Worm (Caenorhabditis elegans) whole organism, L2 larva: ENCODE data around the gene nas-10.
A peak's percentile ranks its signal among the peaks of the same experiment; 100 is the strongest.

Experiments used
- C34F6.9 ChIP-seq: fragments of 150-350 bp; optimal IDR thresholded peaks from 2 replicates; lab custom pipeline; 2014; ENCODE audit warnings: missing biosample characterization, missing genetic modification characterization
- F13H6.1 ChIP-seq: sonication (generic microtip); optimal IDR thresholded peaks from 2 replicates; lab custom pipeline; 2016; ENCODE audit warnings: missing genetic modification characterization, missing compliant biosample characterization
- R02D3.7 ChIP-seq: fragments of 150-350 bp; optimal IDR thresholded peaks from 2 replicates; lab custom pipeline; 2014; ENCODE audit warnings: missing biosample characterization, missing genetic modification characterization
- Y55F3AM.14 ChIP-seq: fragments of 200-800 bp; sonication (Bioruptor generic); optimal IDR thresholded peaks from 2 replicates; lab custom pipeline; 2018; ENCODE audit warnings: mild to moderate bottlenecking, missing genetic modification characterization, missing compliant biosample characterization
- ZK546.5 ChIP-seq: sonication (generic microtip); optimal IDR thresholded peaks from 2 replicates; lab custom pipeline; 2017; ENCODE audit warnings: missing biosample characterization, missing genetic modification characterization
- aly-2 ChIP-seq: fragments of 150-350 bp; optimal IDR thresholded peaks from 2 replicates; lab custom pipeline; 2014; ENCODE audit warnings: missing biosample characterization, missing genetic modification characterization
- blmp-1 ChIP-seq: sonication (generic microtip); optimal IDR thresholded peaks from 2 replicates; lab custom pipeline; 2017; ENCODE audit warnings: missing genetic modification characterization, mild to moderate bottlenecking, missing compliant biosample characterization, antibody characterized with exemption, moderate library complexity; ENCODE audit not compliant: insufficient read depth
- ceh-16 ChIP-seq: fragments of 150-350 bp; optimal IDR thresholded peaks from 2 replicates; lab custom pipeline; 2014; ENCODE audit warnings: missing biosample characterization, missing genetic modification characterization
- ceh-82 ChIP-seq: fragments of 150-350 bp; optimal IDR thresholded peaks from 2 replicates; lab custom pipeline; 2014; ENCODE audit warnings: missing biosample characterization, missing genetic modification characterization
- crh-2 ChIP-seq: sonication (generic microtip); optimal IDR thresholded peaks from 2 replicates; lab custom pipeline; 2017; ENCODE audit warnings: missing biosample characterization, missing genetic modification characterization
- dmd-4 ChIP-seq: sonication (generic microtip); optimal IDR thresholded peaks from 2 replicates; lab custom pipeline; 2017; ENCODE audit warnings: missing biosample characterization, missing genetic modification characterization
- egl-27 ChIP-seq: sonication (generic microtip); optimal IDR thresholded peaks from 3 replicates; lab custom pipeline; 2017; ENCODE audit warnings: missing biosample characterization, missing genetic modification reagents, missing genetic modification characterization
- elt-1 ChIP-seq: fragments of 150-350 bp; optimal IDR thresholded peaks from 2 replicates; lab custom pipeline; 2014; ENCODE audit warnings: missing biosample characterization, missing genetic modification characterization
- elt-3 ChIP-seq: sonication (generic microtip); optimal IDR thresholded peaks from 2 replicates; lab custom pipeline; 2017; ENCODE audit warnings: missing biosample characterization, missing genetic modification characterization
- fos-1 ChIP-seq: fragments of 150-350 bp; optimal IDR thresholded peaks from 2 replicates; lab custom pipeline; 2014; ENCODE audit warnings: missing biosample characterization, missing genetic modification characterization
- lin-11 ChIP-seq: fragments of 150-350 bp; sonication (generic microtip); optimal IDR thresholded peaks from 2 replicates; lab custom pipeline; 2014; ENCODE audit warnings: missing biosample characterization, missing genetic modification characterization, inconsistent platforms, mixed read lengths
- lin-13 ChIP-seq: fragments of 150-350 bp; optimal IDR thresholded peaks from 2 replicates; lab custom pipeline; 2014; ENCODE audit warnings: missing biosample characterization, missing genetic modification reagents, missing genetic modification characterization
- lin-39 ChIP-seq: fragments of 150-350 bp; optimal IDR thresholded peaks from 2 replicates; lab custom pipeline; 2014; ENCODE audit warnings: missing biosample characterization, missing genetic modification reagents, missing genetic modification characterization
- lsy-2 ChIP-seq, 2 experiments: fragments of 150-350 bp in 1 of 2; sonication (generic microtip) in 1 of 2; optimal IDR thresholded peaks; 2 replicates each; lab custom pipeline; 2014 to 2017; ENCODE audit warnings: missing biosample characterization in 2 of 2, missing genetic modification characterization in 2 of 2
- mab-5 ChIP-seq: fragments of 150-350 bp; optimal IDR thresholded peaks from 2 replicates; lab custom pipeline; 2014; ENCODE audit warnings: missing biosample characterization, missing genetic modification characterization
- mbf-1 ChIP-seq: sonication (generic microtip); optimal IDR thresholded peaks from 2 replicates; lab custom pipeline; 2017; ENCODE audit warnings: missing biosample characterization, missing genetic modification characterization
- mdl-1 ChIP-seq, 2 experiments: fragments of 150-350 bp in 1 of 2; sonication (generic microtip) in 1 of 2; optimal IDR thresholded peaks; 2 replicates each; lab custom pipeline; 2017; ENCODE audit warnings: missing biosample characterization in 2 of 2, missing genetic modification characterization in 2 of 2
- nhr-10 ChIP-seq: sonication (generic microtip); optimal IDR thresholded peaks from 2 replicates; lab custom pipeline; 2017; ENCODE audit warnings: missing biosample characterization, missing genetic modification characterization
- nhr-11 ChIP-seq: fragments of 150-350 bp; optimal IDR thresholded peaks from 2 replicates; lab custom pipeline; 2014; ENCODE audit warnings: missing biosample characterization, missing genetic modification characterization
- nhr-12 ChIP-seq: fragments of 150-350 bp; optimal IDR thresholded peaks from 2 replicates; lab custom pipeline; 2014; ENCODE audit warnings: missing biosample characterization, missing genetic modification characterization
- nhr-23 ChIP-seq: fragments of 150-350 bp; optimal IDR thresholded peaks from 2 replicates; lab custom pipeline; 2014; ENCODE audit warnings: missing biosample characterization, missing genetic modification reagents, missing genetic modification characterization
- nhr-25 ChIP-seq: fragments of 150-350 bp; sonication (generic microtip); optimal IDR thresholded peaks from 3 replicates; lab custom pipeline; 2014; ENCODE audit warnings: missing biosample characterization, missing genetic modification characterization
- nhr-6 ChIP-seq: fragments of 150-350 bp; optimal IDR thresholded peaks from 2 replicates; lab custom pipeline; 2014; ENCODE audit warnings: missing biosample characterization, missing genetic modification characterization
- nhr-77 ChIP-seq: fragments of 150-350 bp; optimal IDR thresholded peaks from 2 replicates; lab custom pipeline; 2014; ENCODE audit warnings: missing biosample characterization, missing genetic modification characterization
- peb-1 ChIP-seq: fragments of 150-350 bp; optimal IDR thresholded peaks from 2 replicates; lab custom pipeline; 2014; ENCODE audit warnings: missing biosample characterization, missing genetic modification characterization
- sem-4 ChIP-seq: fragments of 150-350 bp; optimal IDR thresholded peaks from 2 replicates; lab custom pipeline; 2014; ENCODE audit warnings: missing biosample characterization, missing genetic modification reagents, missing genetic modification characterization
- skn-1 ChIP-seq: sonication (generic microtip); optimal IDR thresholded peaks from 2 replicates; lab custom pipeline; 2017; ENCODE audit warnings: missing biosample characterization, missing genetic modification characterization
- sma-3 ChIP-seq: sonication (generic microtip); optimal IDR thresholded peaks from 2 replicates; lab custom pipeline; 2016; ENCODE audit warnings: missing genetic modification reagents, missing genetic modification characterization, missing compliant biosample characterization
- sma-9 ChIP-seq, 2 experiments: fragments of 150-350 bp in 1 of 2; sonication (generic microtip) in 1 of 2; optimal IDR thresholded peaks; 2 replicates each; lab custom pipeline; 2014 to 2016; ENCODE audit warnings: missing genetic modification characterization in 2 of 2, mild to moderate bottlenecking in 1 of 2, missing biosample characterization in 1 of 2, missing compliant biosample characterization in 1 of 2, missing genetic modification reagents in 1 of 2, moderate library complexity in 1 of 2
- unc-39 ChIP-seq: fragments of 150-350 bp; optimal IDR thresholded peaks from 2 replicates; lab custom pipeline; 2014; ENCODE audit warnings: missing biosample characterization, missing genetic modification characterization
- unc-55 ChIP-seq: fragments of 150-350 bp; sonication (generic microtip); optimal IDR thresholded peaks from 3 replicates; lab custom pipeline; 2014; ENCODE audit warnings: missing biosample characterization, missing genetic modification reagents, missing genetic modification characterization
- zag-1 ChIP-seq: fragments of 150-350 bp; optimal IDR thresholded peaks from 2 replicates; lab custom pipeline; 2014; ENCODE audit warnings: missing biosample characterization, missing genetic modification characterization
- ztf-1 ChIP-seq: fragments of 200-800 bp; sonication (Bioruptor generic); conservative IDR thresholded peaks from 2 replicates; pipeline ENCODE4 v1.3.6; 2022; ENCODE audit warnings: missing genetic modification characterization, missing compliant biosample characterization
- ztf-11 ChIP-seq: sonication (generic microtip); optimal IDR thresholded peaks from 2 replicates; lab custom pipeline; 2017; ENCODE audit warnings: missing biosample characterization, missing genetic modification characterization
- ztf-4 ChIP-seq: fragments of 150-350 bp; optimal IDR thresholded peaks from 2 replicates; lab custom pipeline; 2014; ENCODE audit warnings: missing biosample characterization, missing genetic modification characterization

nas-10 gene

ce11 chrX:10990159-10990854 lies 27.0 kb upstream of the nas-10 start:
- no peak for TF ChIP-seq sem-4 (tag; lab: Kevin White, UChicago)
- TF ChIP-seq fos-1 (tag; lab: Kevin White, UChicago): peak; percentile 45
- no peak for TF ChIP-seq mdl-1 (tag; optimal IDR thresholded peaks at IDR 0.05; lab: Kevin White, UChicago)

- no peak for TF ChIP-seq R02D3.7
- no peak for TF ChIP-seq aly-2 (tag; lab: Kevin White, UChicago)
- TF ChIP-seq lin-13: no peak
- no peak for TF ChIP-seq lin-39 (tag; lab: Kevin White, UChicago)
- TF ChIP-seq sma-3 (GFP tag; lab: Kevin White, UChicago): no peak
- TF ChIP-seq lsy-2 (tag; optimal IDR thresholded peaks at IDR 0.05; lab: Kevin White, UChicago): no peak
- TF ChIP-seq mbf-1: no peak
- TF ChIP-seq elt-1 (tag; lab: Kevin White, UChicago): no peak
- TF ChIP-seq unc-55 (GFP tag; lab: Kevin White, UChicago): no peak
- TF ChIP-seq ztf-1 (GFP tag; lab: Robert Waterston, UW): no peak
- TF ChIP-seq Y55F3AM.14 (GFP tag; lab: Kevin White, UChicago): no peak
- TF ChIP-seq nhr-25: no peak
- no peak for TF ChIP-seq sem-4 (tag; lab: Kevin White, UChicago)
- no peak for TF ChIP-seq ztf-11 (tag; lab: Kevin White, UChicago)
- TF ChIP-seq nhr-23 (tag; lab: Kevin White, UChicago): no peak
- no peak for TF ChIP-seq ztf-4 (tag; lab: Kevin White, UChicago)
- TF ChIP-seq, all 48 proteins: peak for 0
These were observed 26.0 kb upstream of the nas-10 start for ce11 chrX:10989286-10989685.

ce11 chrX:10982051-10982450 lies 18.7 kb upstream of the nas-10 start, which contains the start of gene ver-4:
Gene ver-4, plus strand, starts transcription at chrX:10982351.
- TF ChIP-seq elt-3 (tag; lab: Kevin White, UChicago) (no peak), nhr-25 (no peak), sma-9 (GFP tag; optimal IDR thresholded peaks at IDR 0.05; lab: Kevin White, UChicago) (no peak), sma-9 (tag; optimal IDR thresholded peaks at IDR 0.05; lab: Kevin White, UChicago) (no peak), zag-1 (no peak), ceh-16 (no peak), C34F6.9 (tag; lab: Kevin White, UChicago) (no peak), nhr-10 (tag; lab: Kevin White, UChicago) (no peak), nhr-6 (tag; lab: Kevin White, UChicago) (no peak), egl-27 (tag; lab: Kevin White, UChicago) (no peak), unc-39 (tag; lab: Kevin White, UChicago) (no peak), blmp-1 (no peak), mab-5 (tag; lab: Kevin White, UChicago) (no peak), lin-11 (tag; lab: Kevin White, UChicago) (no peak), skn-1 (tag; lab: Kevin White, UChicago) (no peak)
- TF ChIP-seq, all 48 proteins: peak for 0

ce11 chrX:10981374-10981773 lies 18.1 kb upstream of the nas-10 start:
- TF ChIP-seq elt-1 (tag; lab: Kevin White, UChicago) (no peak), ceh-16 (no peak), nhr-77 (tag; lab: Kevin White, UChicago) (no peak), elt-3 (tag; lab: Kevin White, UChicago) (no peak), nhr-12 (tag; lab: Kevin White, UChicago) (no peak), lin-39 (tag; lab: Kevin White, UChicago) (no peak), dmd-4 (tag; lab: Kevin White, UChicago) (no peak), unc-55 (GFP tag; lab: Kevin White, UChicago) (no peak), F13H6.1 (tag; lab: Kevin White, UChicago) (no peak), crh-2 (tag; lab: Kevin White, UChicago) (no peak), nhr-11 (tag; lab: Kevin White, UChicago) (no peak), ceh-82 (tag; lab: Kevin White, UChicago) (no peak), mab-5 (tag; lab: Kevin White, UChicago) (no peak), ZK546.5 (tag; lab: Kevin White, UChicago) (no peak), fos-1 (tag; lab: Kevin White, UChicago) (no peak), peb-1 (tag; lab: Kevin White, UChicago) (no peak)
